Worm (Caenorhabditis elegans) whole organism, L2 larva: Measurements from ENCODE around the gene srw-145.

Experiments
- C34F6.9 ChIP-seq: fragments of 150-350 bp; optimal IDR thresholded peaks from 2 replicates; lab custom pipeline; 2014; ENCODE audit warnings: missing biosample characterization, missing genetic modification characterization
- F13H6.1 ChIP-seq: sonication (generic microtip); optimal IDR thresholded peaks from 2 replicates; lab custom pipeline; 2016; ENCODE audit warnings: missing genetic modification characterization, missing compliant biosample characterization
- Y55F3AM.14 ChIP-seq: fragments of 200-800 bp; sonication (Bioruptor generic); optimal IDR thresholded peaks from 2 replicates; lab custom pipeline; 2018; ENCODE audit warnings: mild to moderate bottlenecking, missing genetic modification characterization, missing compliant biosample characterization
- ZK546.5 ChIP-seq: sonication (generic microtip); optimal IDR thresholded peaks from 2 replicates; lab custom pipeline; 2017; ENCODE audit warnings: missing biosample characterization, missing genetic modification characterization
- aly-2 ChIP-seq: fragments of 150-350 bp; optimal IDR thresholded peaks from 2 replicates; lab custom pipeline; 2014; ENCODE audit warnings: missing biosample characterization, missing genetic modification characterization
- ama-1 ChIP-seq: fragments of 150-350 bp; optimal IDR thresholded peaks from 2 replicates; lab custom pipeline; 2018; ENCODE audit warnings: inconsistent platforms
- ceh-82 ChIP-seq: fragments of 150-350 bp; optimal IDR thresholded peaks from 2 replicates; lab custom pipeline; 2014; ENCODE audit warnings: missing biosample characterization, missing genetic modification characterization
- crh-2 ChIP-seq: sonication (generic microtip); optimal IDR thresholded peaks from 2 replicates; lab custom pipeline; 2017; ENCODE audit warnings: missing biosample characterization, missing genetic modification characterization
- dmd-4 ChIP-seq: sonication (generic microtip); optimal IDR thresholded peaks from 2 replicates; lab custom pipeline; 2017; ENCODE audit warnings: missing biosample characterization, missing genetic modification characterization
- egl-27 ChIP-seq: sonication (generic microtip); optimal IDR thresholded peaks from 3 replicates; lab custom pipeline; 2017; ENCODE audit warnings: missing biosample characterization, missing genetic modification reagents, missing genetic modification characterization
- elt-3 ChIP-seq: sonication (generic microtip); optimal IDR thresholded peaks from 2 replicates; lab custom pipeline; 2017; ENCODE audit warnings: missing biosample characterization, missing genetic modification characterization
- fos-1 ChIP-seq: fragments of 150-350 bp; optimal IDR thresholded peaks from 2 replicates; lab custom pipeline; 2014; ENCODE audit warnings: missing biosample characterization, missing genetic modification characterization
- lin-11 ChIP-seq: fragments of 150-350 bp; sonication (generic microtip); optimal IDR thresholded peaks from 2 replicates; lab custom pipeline; 2014; ENCODE audit warnings: missing biosample characterization, missing genetic modification characterization, inconsistent platforms, mixed read lengths
- lin-39 ChIP-seq: fragments of 150-350 bp; optimal IDR thresholded peaks from 2 replicates; lab custom pipeline; 2014; ENCODE audit warnings: missing biosample characterization, missing genetic modification reagents, missing genetic modification characterization
- lsy-2 ChIP-seq, 2 experiments: fragments of 150-350 bp in 1 of 2; sonication (generic microtip) in 1 of 2; optimal IDR thresholded peaks; 2 replicates each; lab custom pipeline; 2014 to 2017; ENCODE audit warnings: missing biosample characterization in 2 of 2, missing genetic modification characterization in 2 of 2
- mbf-1 ChIP-seq: sonication (generic microtip); optimal IDR thresholded peaks from 2 replicates; lab custom pipeline; 2017; ENCODE audit warnings: missing biosample characterization, missing genetic modification characterization
- mdl-1 ChIP-seq, 2 experiments: fragments of 150-350 bp in 1 of 2; sonication (generic microtip) in 1 of 2; optimal IDR thresholded peaks; 2 replicates each; lab custom pipeline; 2017; ENCODE audit warnings: missing biosample characterization in 2 of 2, missing genetic modification characterization in 2 of 2
- nhr-10 ChIP-seq: sonication (generic microtip); optimal IDR thresholded peaks from 2 replicates; lab custom pipeline; 2017; ENCODE audit warnings: missing biosample characterization, missing genetic modification characterization
- nhr-11 ChIP-seq: fragments of 150-350 bp; optimal IDR thresholded peaks from 2 replicates; lab custom pipeline; 2014; ENCODE audit warnings: missing biosample characterization, missing genetic modification characterization
- nhr-12 ChIP-seq: fragments of 150-350 bp; optimal IDR thresholded peaks from 2 replicates; lab custom pipeline; 2014; ENCODE audit warnings: missing biosample characterization, missing genetic modification characterization
- nhr-21 ChIP-seq: fragments of 150-350 bp; optimal IDR thresholded peaks from 2 replicates; lab custom pipeline; 2014; ENCODE audit warnings: missing biosample characterization, missing genetic modification characterization
- nhr-23 ChIP-seq: fragments of 150-350 bp; optimal IDR thresholded peaks from 2 replicates; lab custom pipeline; 2014; ENCODE audit warnings: missing biosample characterization, missing genetic modification reagents, missing genetic modification characterization
- nhr-237 ChIP-seq: fragments of 150-350 bp; optimal IDR thresholded peaks from 2 replicates; lab custom pipeline; 2014; ENCODE audit warnings: missing biosample characterization, missing genetic modification characterization
- nhr-25 ChIP-seq: fragments of 150-350 bp; sonication (generic microtip); optimal IDR thresholded peaks from 3 replicates; lab custom pipeline; 2014; ENCODE audit warnings: missing biosample characterization, missing genetic modification characterization
- nhr-6 ChIP-seq: fragments of 150-350 bp; optimal IDR thresholded peaks from 2 replicates; lab custom pipeline; 2014; ENCODE audit warnings: missing biosample characterization, missing genetic modification characterization
- nhr-77 ChIP-seq: fragments of 150-350 bp; optimal IDR thresholded peaks from 2 replicates; lab custom pipeline; 2014; ENCODE audit warnings: missing biosample characterization, missing genetic modification characterization
- peb-1 ChIP-seq: fragments of 150-350 bp; optimal IDR thresholded peaks from 2 replicates; lab custom pipeline; 2014; ENCODE audit warnings: missing biosample characterization, missing genetic modification characterization
- sem-4 ChIP-seq: fragments of 150-350 bp; optimal IDR thresholded peaks from 2 replicates; lab custom pipeline; 2014; ENCODE audit warnings: missing biosample characterization, missing genetic modification reagents, missing genetic modification characterization
- skn-1 ChIP-seq: sonication (generic microtip); optimal IDR thresholded peaks from 2 replicates; lab custom pipeline; 2017; ENCODE audit warnings: missing biosample characterization, missing genetic modification characterization
- sma-3 ChIP-seq: sonication (generic microtip); optimal IDR thresholded peaks from 2 replicates; lab custom pipeline; 2016; ENCODE audit warnings: missing genetic modification reagents, missing genetic modification characterization, missing compliant biosample characterization
- sma-9 ChIP-seq, 2 experiments: fragments of 150-350 bp in 1 of 2; sonication (generic microtip) in 1 of 2; optimal IDR thresholded peaks; 2 replicates each; lab custom pipeline; 2014 to 2016; ENCODE audit warnings: missing genetic modification characterization in 2 of 2, mild to moderate bottlenecking in 1 of 2, missing biosample characterization in 1 of 2, missing compliant biosample characterization in 1 of 2, missing genetic modification reagents in 1 of 2, moderate library complexity in 1 of 2
- snpc-4 ChIP-seq: fragments of 150-350 bp; optimal IDR thresholded peaks from 2 replicates; lab custom pipeline; 2014; ENCODE audit warnings: missing biosample characterization, missing genetic modification characterization
- unc-39 ChIP-seq: fragments of 150-350 bp; optimal IDR thresholded peaks from 2 replicates; lab custom pipeline; 2014; ENCODE audit warnings: missing biosample characterization, missing genetic modification characterization
- unc-62 ChIP-seq: fragments of 150-350 bp; optimal IDR thresholded peaks from 2 replicates; lab custom pipeline; 2014; ENCODE audit warnings: missing biosample characterization, missing genetic modification reagents, missing genetic modification characterization
- ztf-1 ChIP-seq: fragments of 200-800 bp; sonication (Bioruptor generic); conservative IDR thresholded peaks from 2 replicates; pipeline ENCODE4 v1.3.6; 2022; ENCODE audit warnings: missing genetic modification characterization, missing compliant biosample characterization
- ztf-11 ChIP-seq: sonication (generic microtip); optimal IDR thresholded peaks from 2 replicates; lab custom pipeline; 2017; ENCODE audit warnings: missing biosample characterization, missing genetic modification characterization

The srw-145 gene

DNA sequence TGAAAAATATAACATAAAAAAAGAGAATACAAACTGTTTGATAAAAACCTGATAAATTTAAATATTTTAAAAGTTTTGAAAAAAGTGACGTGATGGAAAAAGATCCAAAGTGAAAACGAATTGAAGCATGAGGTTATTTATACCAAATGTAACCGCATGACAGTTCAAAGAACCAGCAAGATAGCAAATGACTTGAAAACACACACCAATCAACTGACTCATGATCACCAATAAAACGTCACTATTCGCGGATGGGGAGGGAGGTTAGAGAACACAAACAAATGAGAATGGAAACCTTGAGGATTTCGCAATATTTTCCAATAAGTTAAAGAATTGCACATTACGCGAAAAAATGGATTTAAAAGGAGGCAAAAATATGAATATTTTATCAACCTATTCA, 27.6 kb upstream of the srw-145 start, which contains the start of gene C06B3.7 (continued):
- TF ChIP-seq dmd-4 (tag; lab: Kevin White, UChicago), result no peak
- TF ChIP-seq egl-27 (tag; lab: Kevin White, UChicago), result peak; percentile 45
- TF ChIP-seq nhr-12 (tag; lab: Kevin White, UChicago), result no peak
- no peak for TF ChIP-seq lin-11
- TF ChIP-seq unc-39 (tag; lab: Kevin White, UChicago), result no peak
- TF ChIP-seq Y55F3AM.14 (GFP tag; lab: Kevin White, UChicago), result no peak
- no peak for TF ChIP-seq nhr-6 (tag; lab: Kevin White, UChicago)
- TF ChIP-seq mbf-1 (tag; lab: Kevin White, UChicago), result no peak
- no peak for TF ChIP-seq lin-39

ce11 chrV:13915390-13915789, 21.6 kb upstream of the srw-145 start, which contains the start of gene gcy-32:
Gene gcy-32 (minus strand): TSS chrV:13915490.
- TF ChIP-seq nhr-21 (tag; lab: Kevin White, UChicago), result no peak
- TF ChIP-seq, all 48 proteins: peak for 0

ce11 chrV:13916196-13916595, 20.8 kb upstream of the srw-145 start, which contains the start of gene str-252:
Gene str-252 (plus strand): TSS chrV:13916496.
- TF ChIP-seq ZK546.5 (tag; lab: Kevin White, UChicago) (no peak), skn-1 (tag; lab: Kevin White, UChicago) (no peak), peb-1 (tag; lab: Kevin White, UChicago) (no peak), crh-2 (tag; lab: Kevin White, UChicago) (no peak), fos-1 (tag; lab: Kevin White, UChicago) (no peak), nhr-77 (tag; lab: Kevin White, UChicago) (no peak), nhr-23 (tag; lab: Kevin White, UChicago) (no peak), aly-2 (no peak)

ce11 chrV:13918341-13918740, 18.6 kb upstream of the srw-145 start, which contains the start of gene str-250:
Gene str-250 (plus strand): TSS chrV:13918641.
- TF ChIP-seq lin-39, result no peak
- TF ChIP-seq peb-1 (tag; lab: Kevin White, UChicago), result no peak
- no peak for TF ChIP-seq snpc-4 (tag; lab: Kevin White, UChicago)
- no peak for TF ChIP-seq nhr-21 (tag; lab: Kevin White, UChicago)
- no peak for TF ChIP-seq elt-3 (tag; lab: Kevin White, UChicago)
- TF ChIP-seq F13H6.1 (tag; lab: Kevin White, UChicago), result no peak
- TF ChIP-seq mdl-1 (tag; optimal IDR thresholded peaks at IDR 0.05; lab: Kevin White, UChicago), result no peak
- no peak for TF ChIP-seq nhr-237 (tag; lab: Kevin White, UChicago)
- no peak for TF ChIP-seq nhr-77 (tag; lab: Kevin White, UChicago)
- no peak for TF ChIP-seq sma-9 (GFP tag; optimal IDR thresholded peaks at IDR 0.05; lab: Kevin White, UChicago)
- TF ChIP-seq sma-9 (tag; optimal IDR thresholded peaks at IDR 0.05; lab: Kevin White, UChicago), result no peak
- no peak for TF ChIP-seq Y55F3AM.14 (GFP tag; lab: Kevin White, UChicago)

DNA sequence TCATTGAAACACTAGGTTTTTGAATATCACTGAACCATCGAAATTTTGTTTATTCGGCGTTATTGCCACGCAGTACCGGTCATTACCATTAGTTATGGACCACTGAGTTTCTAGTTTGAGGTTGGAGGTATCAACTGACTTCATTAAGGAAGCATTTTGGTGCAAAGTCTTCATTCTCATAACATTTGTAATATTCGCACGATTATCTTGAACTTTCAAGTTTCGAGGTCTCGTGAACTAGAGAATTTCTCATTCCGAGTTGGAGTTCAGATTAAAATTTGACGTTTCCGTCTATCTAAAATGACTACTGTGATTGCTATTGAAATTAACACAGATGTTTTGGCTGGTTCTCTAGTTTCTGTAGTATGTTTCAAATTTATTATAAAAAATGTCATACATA, 16.2 kb upstream of the srw-145 start, which contains the start of gene srx-42:
srx-42 (plus strand) TSS at position 301 of the 400 bp plus-strand sequence.
- TF ChIP-seq ztf-1 (GFP tag; lab: Robert Waterston, UW) (no peak), nhr-21 (tag; lab: Kevin White, UChicago) (no peak), nhr-11 (tag; lab: Kevin White, UChicago) (no peak), sma-3 (GFP tag; lab: Kevin White, UChicago) (no peak), nhr-25 (no peak), nhr-10 (tag; lab: Kevin White, UChicago) (no peak), mbf-1 (tag; lab: Kevin White, UChicago) (no peak), dmd-4 (tag; lab: Kevin White, UChicago) (no peak), unc-39 (tag; lab: Kevin White, UChicago) (no peak)

DNA sequence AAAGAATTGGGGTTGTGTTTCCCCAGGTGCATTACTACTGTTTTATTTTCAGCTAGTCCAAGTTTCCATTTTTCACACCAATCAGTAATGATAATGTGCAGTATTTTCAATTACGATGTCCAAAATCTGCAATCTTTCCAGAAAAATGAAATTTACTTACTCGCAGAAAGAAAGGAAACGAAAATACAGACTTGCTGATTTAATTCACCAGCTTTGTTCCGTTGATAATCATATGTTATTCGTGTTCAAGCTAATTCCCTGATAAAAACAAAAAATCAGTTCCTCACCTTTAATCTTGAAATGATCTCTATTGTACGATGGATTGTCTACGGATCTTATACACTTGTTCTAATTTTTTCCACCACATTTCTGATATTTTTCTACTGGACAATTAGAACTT, 13.1 kb upstream of the srw-145 start, which contains the start of gene srxa-11:
srxa-11 (plus strand) TSS at position 301 of the 400 bp plus-strand sequence.
- TF ChIP-seq dmd-4 (tag; lab: Kevin White, UChicago) (no peak), Y55F3AM.14 (GFP tag; lab: Kevin White, UChicago) (no peak), lin-11 (no peak), nhr-25 (no peak), sem-4 (tag; lab: Kevin White, UChicago) (no peak), lsy-2 (tag; optimal IDR thresholded peaks at IDR 0.05; lab: Kevin White, UChicago) (no peak), ceh-82 (no peak), nhr-6 (tag; lab: Kevin White, UChicago) (no peak), nhr-77 (tag; lab: Kevin White, UChicago) (no peak), ama-1 (lab: Kevin White, UChicago) (no peak), nhr-237 (tag; lab: Kevin White, UChicago) (no peak), unc-62 (no peak), nhr-23 (tag; lab: Kevin White, UChicago) (no peak), nhr-10 (tag; lab: Kevin White, UChicago) (no peak), ztf-11 (tag; lab: Kevin White, UChicago) (no peak), elt-3 (tag; lab: Kevin White, UChicago) (no peak), snpc-4 (tag; lab: Kevin White, UChicago) (no peak), C34F6.9 (no peak), aly-2 (no peak), F13H6.1 (tag; lab: Kevin White, UChicago) (no peak)
